Worm (Caenorhabditis elegans): ENCODE results near the gene plx-2.
A peak's percentile ranks its signal among the peaks of the same experiment; 100 is the strongest.

Gene plx-2

ce11 chrII:14383644-14384043 lies 41.0 kb downstream of the plx-2 start, which contains the start of gene mes-2 (continued):
- TF ChIP-seq hlh-17 (GFP tag; optimal IDR thresholded peaks at IDR 0.05; ENCODE audit: borderline replicate concordance) (no peak), nhr-90 (tag; optimal IDR thresholded peaks at IDR 0.05; ENCODE audit: poor library complexity) (peak; percentile 86), ceh-90 (tag; optimal IDR thresholded peaks at IDR 0.05) (peak; percentile 24), tbx-2 (tag; optimal IDR thresholded peaks at IDR 0.05) (peak; percentile 83), C16A3.4 (tag; optimal IDR thresholded peaks at IDR 0.05) (peak; percentile 93), fkh-8 (tag; optimal IDR thresholded peaks at IDR 0.05) (peak; percentile 73), jun-1 (tag; optimal IDR thresholded peaks at IDR 0.05) (peak; percentile 66), pag-3 (tag; optimal IDR thresholded peaks at IDR 0.05; ENCODE audit: borderline replicate concordance, insufficient read depth) (no peak), fkh-10 (GFP tag; optimal IDR thresholded peaks at IDR 0.05) (peak; percentile 20), lin-15B (tag; optimal IDR thresholded peaks at IDR 0.05) (peak; percentile 77), ztf-11 (tag; optimal IDR thresholded peaks at IDR 0.05) (no peak), unc-62 (GFP tag; optimal IDR thresholded peaks at IDR 0.05) (no peak), snu-23 (GFP tag; optimal IDR thresholded peaks at IDR 0.05) (peak; percentile 90), egl-27 (tag; optimal IDR thresholded peaks at IDR 0.05) (no peak), lir-3 (tag; optimal IDR thresholded peaks at IDR 0.05; ENCODE audit: poor library complexity) (peak; percentile 6), blmp-1 (tag; optimal IDR thresholded peaks at IDR 0.05) (no peak), unc-130 (tag; optimal IDR thresholded peaks at IDR 0.05) (peak; percentile 89), nhr-85 (tag) (peak; percentile 83), nhr-76 (tag; optimal IDR thresholded peaks at IDR 0.05) (no peak), dpl-1 (GFP tag; optimal IDR thresholded peaks at IDR 0.05) (peak; percentile 98 to 99 (median 99)), mdl-1 (tag; optimal IDR thresholded peaks at IDR 0.05) (peak in 1 of 2 experiments; percentile 78), ceh-82 (tag; optimal IDR thresholded peaks at IDR 0.05) (peak; percentile 80 to 92 (median 89)), zag-1 (tag; optimal IDR thresholded peaks at IDR 0.05) (peak; percentile 41), unc-86 (tag; optimal IDR thresholded peaks at IDR 0.05) (peak; percentile 76), fkh-4 (tag; optimal IDR thresholded peaks at IDR 0.05; ENCODE audit: borderline replicate concordance) (no peak), swsn-7 (tag; optimal IDR thresholded peaks at IDR 0.05) (peak; percentile 80), mef-2 (tag; optimal IDR thresholded peaks at IDR 0.05) (no peak), lin-14 (GFP tag; optimal IDR thresholded peaks at IDR 0.05) (no peak), Y116A8C.19 (tag; optimal IDR thresholded peaks at IDR 0.05; ENCODE audit: borderline replicate concordance) (no peak), ceh-88 (GFP tag; IDR thresholded peaks at IDR 0.05) (peak; percentile 46; the same call in 1 of the 2 replicates), nhr-71 (tag; optimal IDR thresholded peaks at IDR 0.05) (peak; percentile 89), ets-5 (GFP tag; IDR thresholded peaks at IDR 0.05) (no peak), sup-37 (GFP tag; optimal IDR thresholded peaks at IDR 0.05) (no peak), vab-15 (tag; optimal IDR thresholded peaks at IDR 0.05) (peak; percentile 6), tlp-1 (tag; optimal IDR thresholded peaks at IDR 0.05) (no peak), fos-1 (tag; optimal IDR thresholded peaks at IDR 0.05) (peak; percentile 79), pax-3 (tag; optimal IDR thresholded peaks at IDR 0.05) (peak; percentile 26), nhr-28 (tag; optimal IDR thresholded peaks at IDR 0.05) (no peak), sptf-1 (tag; optimal IDR thresholded peaks at IDR 0.05) (no peak), elt-2 (tag; optimal IDR thresholded peaks at IDR 0.05) (peak; percentile 35), sox-4 (tag; optimal IDR thresholded peaks at IDR 0.05) (no peak)

- TF ChIP-seq efl-3 (GFP tag; optimal IDR thresholded peaks at IDR 0.05) (no peak), unc-30 (tag; optimal IDR thresholded peaks at IDR 0.05) (no peak), C16A3.4 (tag; optimal IDR thresholded peaks at IDR 0.05) (no peak), xbp-1 (tag; optimal IDR thresholded peaks at IDR 0.05) (no peak), aly-2 (tag; optimal IDR thresholded peaks at IDR 0.05) (no peak), nhr-11 (tag; optimal IDR thresholded peaks at IDR 0.05) (no peak), unc-62 (GFP tag; optimal IDR thresholded peaks at IDR 0.05) (no peak), unc-98 (GFP tag; IDR thresholded peaks at IDR 0.05) (no peak), lin-14 (GFP tag; optimal IDR thresholded peaks at IDR 0.05) (no peak), fkh-8 (tag; optimal IDR thresholded peaks at IDR 0.05) (no peak)
Measured at ce11 chrII:14381450-14381849, 43.2 kb downstream of the plx-2 start, which contains the start of gene sdz-26. Gene sdz-26, plus strand, starts transcription at chrII:14381750.

Measured in whole organism, L1 larva.